Worm (Caenorhabditis elegans) whole organism, early embryonic: Measurements from ENCODE around the gene ndub-8.

Experiments used
- B0310.2 ChIP-seq: sonication (generic microtip); optimal IDR thresholded peaks from 2 replicates; lab custom pipeline; 2016; ENCODE audit warnings: mild to moderate bottlenecking, missing genetic modification characterization, missing compliant biosample characterization
- F13C5.2 ChIP-seq: sonication (generic microtip); optimal IDR thresholded peaks from 2 replicates; lab custom pipeline; 2017; ENCODE audit warnings: mild to moderate bottlenecking, missing genetic modification characterization, inconsistent platforms, missing compliant biosample characterization
- aly-1 ChIP-seq: sonication (generic microtip); optimal IDR thresholded peaks from 2 replicates; lab custom pipeline; 2016; ENCODE audit warnings: missing genetic modification characterization, missing compliant biosample characterization
- ama-1 ChIP-seq: fragments of 150-350 bp; optimal IDR thresholded peaks from 2 replicates; lab custom pipeline; 2014
- ceh-13 ChIP-seq: fragments of 200-800 bp; sonication (Bioruptor generic); optimal IDR thresholded peaks from 2 replicates; lab custom pipeline; 2018; ENCODE audit warnings: mild to moderate bottlenecking, missing genetic modification characterization, missing compliant biosample characterization
- ets-7 ChIP-seq: sonication (generic microtip); optimal IDR thresholded peaks from 2 replicates; lab custom pipeline; 2016; ENCODE audit warnings: missing genotype, missing genetic modification characterization, missing compliant biosample characterization
- flt-1 ChIP-seq: fragments of 200-800 bp; sonication (Bioruptor generic); IDR thresholded peaks from 2 replicates; pipeline ENCODE4 v1.3.6; 2022; ENCODE audit warnings: missing genetic modification characterization, missing compliant biosample characterization
- hmg-4 ChIP-seq: fragments of 200-800 bp; sonication (Bioruptor generic); optimal IDR thresholded peaks from 2 replicates; lab custom pipeline; 2018; ENCODE audit warnings: mild to moderate bottlenecking, missing genetic modification characterization, missing compliant biosample characterization
- hnd-1 ChIP-seq: sonication (generic microtip); optimal IDR thresholded peaks from 2 replicates; lab custom pipeline; 2016; ENCODE audit warnings: missing genetic modification characterization, missing compliant biosample characterization
- pes-1 ChIP-seq: fragments of 200-800 bp; sonication (Bioruptor generic); IDR thresholded peaks from 2 replicates; pipeline ENCODE4 v1.3.6; 2022; ENCODE audit warnings: missing genetic modification reagents, missing genetic modification characterization, missing compliant biosample characterization
- tbx-37 ChIP-seq: fragments of 200-800 bp; sonication (Bioruptor generic); conservative IDR thresholded peaks from 2 replicates; pipeline ENCODE4 v1.3.6; 2022; ENCODE audit warnings: missing genetic modification reagents, missing genetic modification characterization, missing compliant biosample characterization
- tra-4 ChIP-seq: sonication (generic microtip); optimal IDR thresholded peaks from 2 replicates; lab custom pipeline; 2017; ENCODE audit warnings: missing genetic modification characterization, missing compliant biosample characterization

- TF ChIP-seq tbx-37 (GFP tag; lab: Robert Waterston, UW) (no peak), ets-7 (no peak), tra-4 (no peak), hnd-1 (tag; lab: Kevin White, UChicago) (no peak), B0310.2 (tag; lab: Kevin White, UChicago) (no peak), pes-1 (GFP tag; lab: Robert Waterston, UW) (no peak), ama-1 (lab: Kevin White, UChicago) (no peak), F13C5.2 (tag; lab: Kevin White, UChicago) (no peak), aly-1 (no peak), hmg-4 (GFP tag; lab: Kevin White, UChicago) (no peak), flt-1 (GFP tag; lab: Robert Waterston, UW) (no peak), ceh-13 (GFP tag; lab: Kevin White, UChicago) (no peak)
These were observed 10.2 kb upstream of the ndub-8 start for ce11 chrII:13862453-13862852.
